Fruit fly (Drosophila melanogaster) whole organism, embryonic: Measurements from ENCODE around the gene Snup.

Experiments used
- Ada2b ChIP-seq: fragments of 200-800 bp; sonication (Bioruptor generic); IDR thresholded peaks from 2 replicates; pipeline ENCODE4 v1.3.6; 2022; ENCODE audit warnings: missing biosample characterization, missing genetic modification characterization
- Atf6 ChIP-seq: fragments of 200-800 bp; sonication (Bioruptor generic); IDR thresholded peaks from 2 replicates; pipeline ENCODE4 v1.3.6; 2022; ENCODE audit warnings: missing biosample characterization, missing genetic modification characterization
- BEAF-32 ChIP-seq: fragments of 200-800 bp; sonication (Bioruptor generic); optimal IDR thresholded peaks from 3 replicates; lab custom pipeline; 2017; ENCODE audit warnings: missing biosample characterization, missing genetic modification characterization, mild to moderate bottlenecking, moderate library complexity, missing genetic modification reagents
- CG1024 ChIP-seq: fragments of 200-800 bp; sonication (Bioruptor generic); IDR thresholded peaks from 2 replicates; pipeline ENCODE4 v1.3.6; 2022; ENCODE audit warnings: missing biosample characterization, missing genetic modification characterization
- CG10959 ChIP-seq: fragments of 200-800 bp; sonication (Bioruptor generic); IDR thresholded peaks from 2 replicates; pipeline ENCODE4 v1.3.6; 2022; ENCODE audit warnings: missing biosample characterization, missing genetic modification characterization
- CG12236 ChIP-seq: fragments of 200-800 bp; sonication (Bioruptor generic); optimal IDR thresholded peaks from 2 replicates; lab custom pipeline; 2016; ENCODE audit warnings: missing biosample characterization, missing genetic modification characterization
- CG12299 ChIP-seq: fragments of 200-800 bp; sonication (Bioruptor generic); optimal IDR thresholded peaks from 2 replicates; lab custom pipeline; 2018; ENCODE audit warnings: missing biosample characterization, mild to moderate bottlenecking, missing genetic modification characterization
- CG13123 ChIP-seq: fragments of 200-800 bp; sonication (Bioruptor generic); optimal IDR thresholded peaks from 2 replicates; lab custom pipeline; 2016; ENCODE audit warnings: missing biosample characterization, missing genetic modification characterization
- CG13894 ChIP-seq: fragments of 200-800 bp; sonication (Bioruptor generic); optimal IDR thresholded peaks from 3 replicates; lab custom pipeline; 2018; ENCODE audit warnings: missing biosample characterization, mild to moderate bottlenecking, missing genetic modification characterization, moderate library complexity
- CG14667 ChIP-seq: fragments of 200-800 bp; sonication (Bioruptor generic); IDR thresholded peaks from 2 replicates; pipeline ENCODE4 v1.3.6; 2022; ENCODE audit warnings: missing biosample characterization, missing genetic modification characterization
- CG14710 ChIP-seq: fragments of 200-800 bp; sonication (Bioruptor generic); optimal IDR thresholded peaks from 3 replicates; lab custom pipeline; 2019; ENCODE audit warnings: missing biosample characterization, mild to moderate bottlenecking, missing genetic modification characterization, moderate library complexity
- CG14860 ChIP-seq: fragments of 200-800 bp; sonication (Bioruptor generic); IDR thresholded peaks from 3 replicates; pipeline ENCODE4 v1.3.6; 2022; ENCODE audit warnings: missing biosample characterization, missing genetic modification characterization; ENCODE audit not compliant: partially characterized antibody
- CG15011 ChIP-seq: fragments of 200-800 bp; sonication (Bioruptor generic); optimal IDR thresholded peaks from 3 replicates; lab custom pipeline; 2018; ENCODE audit warnings: missing biosample characterization, mild to moderate bottlenecking, missing genetic modification characterization
- CG15073 ChIP-seq: fragments of 200-800 bp; sonication (Bioruptor generic); optimal IDR thresholded peaks from 2 replicates; lab custom pipeline; 2016; ENCODE audit warnings: missing biosample characterization, missing genetic modification characterization
- CG2712 ChIP-seq: fragments of 200-800 bp; optimal IDR thresholded peaks from 3 replicates; lab custom pipeline; 2019; ENCODE audit warnings: missing biosample characterization, mild to moderate bottlenecking, missing genetic modification characterization, moderate library complexity
- CG4730 ChIP-seq: fragments of 200-800 bp; sonication (Bioruptor generic); IDR thresholded peaks from 2 replicates; pipeline ENCODE4 v1.3.6; 2022; ENCODE audit warnings: missing biosample characterization, missing genetic modification characterization
- CG6683 ChIP-seq: fragments of 200-800 bp; sonication (Bioruptor generic); optimal IDR thresholded peaks from 2 replicates; lab custom pipeline; 2017; ENCODE audit warnings: missing biosample characterization, mild to moderate bottlenecking, missing genetic modification characterization, missing genetic modification reagents
- CG6765 ChIP-seq: fragments of 200-800 bp; sonication (Bioruptor generic); optimal IDR thresholded peaks from 3 replicates; lab custom pipeline; 2017; ENCODE audit warnings: missing biosample characterization, mild to moderate bottlenecking, missing genetic modification characterization
- CG7271 ChIP-seq: fragments of 200-800 bp; sonication (Bioruptor generic); optimal IDR thresholded peaks from 2 replicates; lab custom pipeline; 2018; ENCODE audit warnings: missing biosample characterization, mild to moderate bottlenecking, missing genetic modification characterization, moderate library complexity
- CG7928 ChIP-seq: fragments of 200-800 bp; sonication (Bioruptor generic); optimal IDR thresholded peaks from 2 replicates; lab custom pipeline; 2017; ENCODE audit warnings: missing biosample characterization, mild to moderate bottlenecking, missing genetic modification characterization
- CG8359 ChIP-seq: fragments of 200-800 bp; sonication (Bioruptor generic); optimal IDR thresholded peaks from 2 replicates; lab custom pipeline; 2017; ENCODE audit warnings: missing biosample characterization, mild to moderate bottlenecking, missing genetic modification characterization, borderline replicate concordance
- CG9817 ChIP-seq: fragments of 200-800 bp; sonication (Bioruptor generic); optimal IDR thresholded peaks from 2 replicates; lab custom pipeline; 2018; ENCODE audit warnings: missing biosample characterization, mild to moderate bottlenecking, missing genetic modification characterization, moderate library complexity
- Camta ChIP-seq: fragments of 200-800 bp; sonication (Bioruptor generic); optimal IDR thresholded peaks from 2 replicates; lab custom pipeline; 2016; ENCODE audit warnings: missing biosample characterization, missing genetic modification characterization
- Doc3 ChIP-seq: fragments of 200-800 bp; sonication (Bioruptor generic); IDR thresholded peaks from 3 replicates; pipeline ENCODE4 v1.3.6; 2022; ENCODE audit warnings: missing biosample characterization, missing genetic modification characterization; ENCODE audit not compliant: partially characterized antibody
- Fer1 ChIP-seq: fragments of 200-800 bp; sonication (Bioruptor generic); optimal IDR thresholded peaks from 2 replicates; lab custom pipeline; 2017; ENCODE audit warnings: missing biosample characterization, mild to moderate bottlenecking, missing genetic modification characterization
- MBD-R2 ChIP-seq: fragments of 200-800 bp; sonication (Bioruptor generic); IDR thresholded peaks from 2 replicates; pipeline ENCODE4 v1.3.6; 2022; ENCODE audit warnings: missing biosample characterization, missing genetic modification characterization
- Meics ChIP-seq: fragments of 200-800 bp; sonication (Bioruptor generic); optimal IDR thresholded peaks from 2 replicates; lab custom pipeline; 2017; ENCODE audit warnings: missing biosample characterization, mild to moderate bottlenecking, missing genetic modification characterization
- Mes4 ChIP-seq: fragments of 200-800 bp; sonication (Bioruptor generic); optimal IDR thresholded peaks from 2 replicates; lab custom pipeline; 2016; ENCODE audit warnings: missing biosample characterization, missing genetic modification characterization
- Optix ChIP-seq: fragments of 200-800 bp; sonication (Bioruptor generic); IDR thresholded peaks from 3 replicates; pipeline ENCODE4 v1.3.6; 2022; ENCODE audit warnings: missing biosample characterization, missing genetic modification characterization
- Side ChIP-seq: fragments of 200-800 bp; sonication (Bioruptor generic); optimal IDR thresholded peaks from 2 replicates; lab custom pipeline; 2016; ENCODE audit warnings: missing biosample characterization, missing genetic modification characterization
- Sry-β ChIP-seq: fragments of 200-800 bp; sonication (Bioruptor generic); optimal IDR thresholded peaks from 2 replicates; lab custom pipeline; 2018; ENCODE audit warnings: missing biosample characterization, mild to moderate bottlenecking, missing genetic modification characterization, moderate library complexity
- Tbp ChIP-seq: fragments of >200 bp; optimal IDR thresholded peaks from 2 replicates; lab custom pipeline; 2018; ENCODE audit warnings: missing biosample characterization, missing genetic modification characterization
- Vsx1 ChIP-seq: fragments of 200-800 bp; sonication (Bioruptor generic); optimal IDR thresholded peaks from 2 replicates; lab custom pipeline; 2017; ENCODE audit warnings: missing biosample characterization, mild to moderate bottlenecking, missing genetic modification characterization, missing genetic modification reagents
- ab ChIP-seq: fragments of 200-800 bp; sonication (Bioruptor generic); optimal IDR thresholded peaks from 2 replicates; lab custom pipeline; 2016; ENCODE audit warnings: missing biosample characterization, missing genetic modification characterization
- caup ChIP-seq: fragments of 200-800 bp; sonication (Bioruptor generic); optimal IDR thresholded peaks from 3 replicates; lab custom pipeline; 2017; ENCODE audit warnings: missing biosample characterization, mild to moderate bottlenecking, missing genetic modification characterization, moderate library complexity; ENCODE audit not compliant: severe bottlenecking
- chinmo ChIP-seq: fragments of 200-800 bp; sonication (Bioruptor generic); IDR thresholded peaks from 4 replicates; pipeline ENCODE4 v1.3.6; 2022; ENCODE audit warnings: missing biosample characterization, missing genetic modification characterization; ENCODE audit not compliant: partially characterized antibody
- danr ChIP-seq: fragments of 200-800 bp; sonication (Bioruptor generic); IDR thresholded peaks from 2 replicates; pipeline ENCODE4 v1.3.6; 2022; ENCODE audit warnings: missing biosample characterization, missing genetic modification characterization
- dysf ChIP-seq: fragments of 200-800 bp; sonication (Bioruptor generic); IDR thresholded peaks from 3 replicates; pipeline ENCODE4 v1.3.6; 2022; ENCODE audit warnings: missing biosample characterization, missing genetic modification characterization
- gro ChIP-seq: fragments of 200-800 bp; sonication (Bioruptor generic); optimal IDR thresholded peaks from 2 replicates; lab custom pipeline; 2016; ENCODE audit warnings: missing biosample characterization, missing genetic modification characterization
- gsb ChIP-seq: fragments of 200-800 bp; sonication (Bioruptor generic); IDR thresholded peaks from 2 replicates; pipeline ENCODE4 v1.3.6; 2022; ENCODE audit warnings: missing biosample characterization, missing genetic modification characterization
- her ChIP-seq: fragments of 200-800 bp; sonication (Bioruptor generic); optimal IDR thresholded peaks from 2 replicates; lab custom pipeline; 2016; ENCODE audit warnings: missing biosample characterization, missing genetic modification characterization
- klu ChIP-seq: fragments of 200-800 bp; sonication (Bioruptor generic); IDR thresholded peaks from 2 replicates; pipeline ENCODE4 v1.3.6; 2022; ENCODE audit warnings: missing biosample characterization, missing genetic modification characterization
- lab ChIP-seq: fragments of 200-800 bp; sonication (Bioruptor generic); optimal IDR thresholded peaks from 3 replicates; lab custom pipeline; 2017; ENCODE audit warnings: missing biosample characterization, missing genetic modification characterization, mild to moderate bottlenecking, moderate library complexity, missing genetic modification reagents
- nerfin-2 ChIP-seq: fragments of 200-800 bp; sonication (Bioruptor generic); IDR thresholded peaks from 2 replicates; pipeline ENCODE4 v1.3.6; 2022; ENCODE audit warnings: missing biosample characterization, missing genetic modification characterization; ENCODE audit not compliant: partially characterized antibody
- pho ChIP-seq: fragments of 200-800 bp; sonication (Bioruptor generic); optimal IDR thresholded peaks from 2 replicates; lab custom pipeline; 2016; ENCODE audit warnings: missing biosample characterization, missing genetic modification characterization
- pnt ChIP-seq: fragments of 200-800 bp; sonication (Bioruptor generic); optimal IDR thresholded peaks from 3 replicates; lab custom pipeline; 2016; ENCODE audit warnings: missing biosample characterization, missing genetic modification characterization
- pum ChIP-seq: fragments of 200-800 bp; sonication (Bioruptor generic); optimal IDR thresholded peaks from 2 replicates; lab custom pipeline; 2016; ENCODE audit warnings: missing biosample characterization, missing genetic modification characterization
- repo ChIP-seq: fragments of 200-800 bp; sonication (Bioruptor generic); optimal IDR thresholded peaks from 2 replicates; lab custom pipeline; 2016; ENCODE audit warnings: missing biosample characterization, missing genetic modification characterization
- salm ChIP-seq: fragments of 200-800 bp; sonication (Bioruptor generic); optimal IDR thresholded peaks from 2 replicates; lab custom pipeline; 2018; ENCODE audit warnings: missing biosample characterization, mild to moderate bottlenecking, missing genetic modification characterization
- sqz ChIP-seq: fragments of 200-800 bp; sonication (Bioruptor generic); optimal IDR thresholded peaks from 3 replicates; lab custom pipeline; 2018; ENCODE audit warnings: missing biosample characterization, mild to moderate bottlenecking, missing genetic modification characterization
- zen ChIP-seq: fragments of 200-800 bp; sonication (Bioruptor generic); optimal IDR thresholded peaks from 3 replicates; lab custom pipeline; 2018; ENCODE audit warnings: missing biosample characterization, mild to moderate bottlenecking, missing genetic modification characterization, moderate library complexity

The Snup gene

DNA sequence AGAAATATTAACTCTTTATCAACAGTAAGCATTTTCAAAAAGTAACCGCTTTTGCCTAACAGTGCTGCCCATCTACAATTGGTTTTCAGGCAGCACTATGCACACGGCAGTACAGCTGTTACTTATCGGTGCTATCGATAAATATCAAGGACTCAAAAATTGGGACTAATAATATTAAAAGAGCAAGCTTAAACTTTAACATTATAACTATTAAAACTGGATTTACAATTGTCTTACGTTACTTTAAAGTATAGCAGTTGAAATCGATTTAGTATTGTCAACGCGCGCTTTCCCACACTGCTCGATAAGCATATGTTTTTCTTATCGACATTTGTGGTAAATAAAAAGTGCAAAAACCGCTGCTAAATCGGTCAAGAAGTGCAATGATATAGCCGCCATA is 20.5 kb upstream of the Snup start, which contains the start of the genes CG42245 and MEP-1 (continued):
- TF ChIP-seq CG12299 (tag; lab: Kevin White, UChicago) = peak; percentile 10
- no peak for TF ChIP-seq zen (tag; lab: Kevin White, UChicago)
- TF ChIP-seq dysf (GFP tag; lab: Robert Waterston, UW) = no peak
- TF ChIP-seq chinmo (GFP tag; lab: Robert Waterston, UW) = peak; percentile 58; the same call in 1 of the 4 replicates
- no peak for TF ChIP-seq klu (GFP tag; lab: Robert Waterston, UW)
- TF ChIP-seq CG1024 (GFP tag; lab: Robert Waterston, UW) = no peak
- TF ChIP-seq CG15073 = no peak
- TF ChIP-seq CG14667 = no peak
- no peak for TF ChIP-seq CG6765 (GFP tag; lab: Kevin White, UChicago)
- no peak for TF ChIP-seq Tbp
- no peak for TF ChIP-seq Vsx1 (GFP tag; lab: Kevin White, UChicago)
- peak; percentile 45 for TF ChIP-seq Meics (GFP tag; lab: Kevin White, UChicago)
- TF ChIP-seq CG10959 = no peak
- no peak for TF ChIP-seq salm
- no peak for TF ChIP-seq sqz
- no peak for TF ChIP-seq ab
- TF ChIP-seq Side = peak; percentile 46
- no peak for TF ChIP-seq pnt (GFP tag; lab: Kevin White, UChicago)
- peak; percentile 16 for TF ChIP-seq her
- TF ChIP-seq Sry-β (GFP tag; lab: Kevin White, UChicago) = no peak
- peak; percentile 63 for TF ChIP-seq CG2712 (tag; lab: Kevin White, UChicago)
- TF ChIP-seq BEAF-32 = peak; percentile 67
- no peak for TF ChIP-seq danr (GFP tag; lab: Robert Waterston, UW)
- peak; percentile 49 for TF ChIP-seq CG12236 (GFP tag; lab: Kevin White, UChicago)
- no peak for TF ChIP-seq CG6683 (GFP tag; lab: Kevin White, UChicago)
- TF ChIP-seq CG14710 = peak; percentile 80
- TF ChIP-seq nerfin-2 (GFP tag; lab: Robert Waterston, UW) = peak; percentile 61
- no peak for TF ChIP-seq CG8359 (GFP tag; lab: Kevin White, UChicago)
- peak; percentile 33 for TF ChIP-seq Camta
- TF ChIP-seq pum (GFP tag; lab: Kevin White, UChicago) = peak; percentile 37
- TF ChIP-seq CG15011 (GFP tag; lab: Kevin White, UChicago) = no peak
- TF ChIP-seq CG9817 (tag; lab: Kevin White, UChicago) = peak; percentile 18
- TF ChIP-seq CG13894 (tag; lab: Kevin White, UChicago) = peak; percentile 44
- no peak for TF ChIP-seq gsb
- TF ChIP-seq CG7928 = no peak
- no peak for TF ChIP-seq Atf6 (GFP tag; lab: Robert Waterston, UW)
- TF ChIP-seq MBD-R2 (GFP tag; lab: Robert Waterston, UW) = peak; percentile 58
- TF ChIP-seq gro (GFP tag; lab: Kevin White, UChicago) = peak; percentile 48
- TF ChIP-seq CG4730 (GFP tag; lab: Robert Waterston, UW) = no peak
- TF ChIP-seq Mes4 = peak; percentile 49
- peak; percentile 30 for TF ChIP-seq pho (GFP tag; lab: Kevin White, UChicago)
- TF ChIP-seq lab (GFP tag; lab: Kevin White, UChicago) = peak; percentile 46
- TF ChIP-seq CG14860 (GFP tag; lab: Robert Waterston, UW) = peak; percentile 66
- TF ChIP-seq Doc3 (GFP tag; lab: Robert Waterston, UW) = peak; percentile 64
- no peak for TF ChIP-seq Optix (GFP tag; lab: Robert Waterston, UW)
- no peak for TF ChIP-seq Fer1 (GFP tag; lab: Kevin White, UChicago)
- peak; percentile 2 for TF ChIP-seq CG13123
- no peak for TF ChIP-seq repo (GFP tag; lab: Kevin White, UChicago)
- no peak for TF ChIP-seq Ada2b (GFP tag; lab: Robert Waterston, UW)
- peak; percentile 51 for TF ChIP-seq caup (GFP tag; lab: Kevin White, UChicago)
- peak; percentile 36 for TF ChIP-seq CG7271 (tag; lab: Kevin White, UChicago)
